Worm (Caenorhabditis elegans) whole organism, midembryonic: Measurements from ENCODE around the gene sinh-1.

Experiments used
- T22C8.4 ChIP-seq: fragments of 200-800 bp; sonication (Bioruptor generic); IDR thresholded peaks from 2 replicates; pipeline ENCODE4 v1.3.6; 2022; ENCODE audit warnings: missing genetic modification characterization, missing compliant biosample characterization
- cog-1 ChIP-seq: sonication (generic microtip); optimal IDR thresholded peaks from 2 replicates; lab custom pipeline; 2016; ENCODE audit warnings: missing genetic modification characterization, missing compliant biosample characterization
- med-1 ChIP-seq: sonication (generic microtip); optimal IDR thresholded peaks from 2 replicates; lab custom pipeline; 2017; ENCODE audit warnings: missing genetic modification characterization, mild to moderate bottlenecking, missing compliant biosample characterization, antibody characterized with exemption, missing genetic modification reagents; ENCODE audit not compliant: insufficient read depth
- ref-1 ChIP-seq: fragments of 200-800 bp; sonication (Bioruptor generic); conservative IDR thresholded peaks from 2 replicates; pipeline ENCODE4 v1.3.6; 2022; ENCODE audit warnings: missing genetic modification reagents, missing genetic modification characterization, missing compliant biosample characterization
- ztf-29 ChIP-seq: fragments of 200-800 bp; sonication (Bioruptor generic); IDR thresholded peaks from 2 replicates; pipeline ENCODE4 v1.3.6; 2022; ENCODE audit warnings: missing genetic modification reagents, missing genetic modification characterization, missing compliant biosample characterization

DNA sequence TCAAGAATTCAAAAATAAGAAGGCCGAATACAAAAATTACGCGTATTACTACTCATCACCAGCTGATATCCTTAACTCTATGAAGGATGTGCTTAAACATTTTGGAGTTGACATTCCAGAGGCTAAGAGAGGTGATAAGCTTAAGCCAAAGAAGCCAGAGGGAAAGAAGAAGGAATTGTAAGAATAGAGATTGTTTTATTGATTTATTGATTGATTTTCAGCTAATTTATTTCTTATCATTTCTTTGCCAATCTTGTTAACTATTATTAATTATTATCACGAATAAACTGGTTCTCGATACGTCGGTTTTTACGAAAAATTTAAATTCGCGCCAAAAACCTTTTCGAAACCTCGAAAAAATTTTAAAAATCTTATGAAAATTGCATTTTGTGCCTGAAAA lies 13.7 kb downstream of the sinh-1 start:
- TF ChIP-seq T22C8.4 (GFP tag; lab: Robert Waterston, UW) (no peak), ztf-29 (GFP tag; lab: Robert Waterston, UW) (no peak), med-1 (GFP tag; lab: Kevin White, UChicago) (no peak), ref-1 (GFP tag; lab: Robert Waterston, UW) (no peak), cog-1 (tag; lab: Kevin White, UChicago) (no peak)
